Worm (Caenorhabditis elegans): ENCODE measurements around the gene dohh-1.

DNA sequence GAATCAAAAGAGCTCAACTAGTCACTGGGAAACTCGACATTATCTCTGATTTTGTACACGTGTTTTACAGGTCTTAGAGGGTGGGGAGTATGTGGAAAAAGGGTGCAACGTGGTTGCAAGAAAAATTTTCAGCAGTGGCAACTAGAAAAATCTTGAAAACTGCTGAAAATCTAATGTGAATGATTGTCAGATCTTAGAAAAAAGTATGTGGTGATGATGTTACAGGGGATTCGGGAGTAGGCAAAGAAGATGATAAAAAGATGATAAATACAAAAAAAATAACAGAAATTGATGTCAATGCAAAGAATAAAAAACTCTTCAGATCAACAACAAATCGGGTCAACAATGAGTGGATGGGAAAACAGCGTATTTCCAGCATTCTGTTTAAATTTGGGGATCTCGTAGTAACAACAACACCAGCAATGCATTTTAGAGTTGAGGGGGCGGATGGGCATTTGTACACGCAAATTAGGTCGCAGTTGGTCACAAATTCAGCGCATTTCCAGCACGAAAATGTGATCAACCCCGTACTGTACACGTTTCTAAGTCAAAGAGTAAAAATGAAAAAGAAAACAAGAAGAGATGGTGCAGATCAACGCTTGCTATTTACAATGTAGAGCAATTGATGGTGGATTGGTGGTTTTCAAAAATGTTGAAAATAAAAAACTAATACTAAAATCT lies 36.2 kb upstream of the dohh-1 start:
- TF ChIP-seq pag-3 (tag; optimal IDR thresholded peaks at IDR 0.05; ENCODE audit: borderline replicate concordance) (no peak), ceh-48 (tag; optimal IDR thresholded peaks at IDR 0.05) (no peak), fkh-10 (GFP tag; optimal IDR thresholded peaks at IDR 0.05) (no peak), F13H6.1 (tag; optimal IDR thresholded peaks at IDR 0.05) (no peak), zip-5 (tag; optimal IDR thresholded peaks at IDR 0.05) (no peak), unc-42 (tag; optimal IDR thresholded peaks at IDR 0.05) (no peak), sox-4 (tag; optimal IDR thresholded peaks at IDR 0.05) (no peak), nhr-11 (tag; optimal IDR thresholded peaks at IDR 0.05) (peak; percentile 1), hlh-6 (tag; optimal IDR thresholded peaks at IDR 0.05) (no peak), hlh-30 (tag; optimal IDR thresholded peaks at IDR 0.05; ENCODE audit: insufficient read depth) (no peak)

All from whole organism, late embryonic.